Worm (Caenorhabditis elegans) whole organism, L2 larva: Measurements from ENCODE around the gene fbxb-39.

ENCODE experiments used
- C34F6.9 ChIP-seq: fragments of 150-350 bp; optimal IDR thresholded peaks from 2 replicates; lab custom pipeline; 2014; ENCODE audit warnings: missing biosample characterization, missing genetic modification characterization
- aly-2 ChIP-seq: fragments of 150-350 bp; optimal IDR thresholded peaks from 2 replicates; lab custom pipeline; 2014; ENCODE audit warnings: missing biosample characterization, missing genetic modification characterization
- ama-1 ChIP-seq: fragments of 150-350 bp; optimal IDR thresholded peaks from 2 replicates; lab custom pipeline; 2018; ENCODE audit warnings: inconsistent platforms
- lin-11 ChIP-seq: fragments of 150-350 bp; sonication (generic microtip); optimal IDR thresholded peaks from 2 replicates; lab custom pipeline; 2014; ENCODE audit warnings: missing biosample characterization, missing genetic modification characterization, inconsistent platforms, mixed read lengths
- lin-13 ChIP-seq: fragments of 150-350 bp; optimal IDR thresholded peaks from 2 replicates; lab custom pipeline; 2014; ENCODE audit warnings: missing biosample characterization, missing genetic modification reagents, missing genetic modification characterization
- lin-39 ChIP-seq: fragments of 150-350 bp; optimal IDR thresholded peaks from 2 replicates; lab custom pipeline; 2014; ENCODE audit warnings: missing biosample characterization, missing genetic modification reagents, missing genetic modification characterization
- nhr-12 ChIP-seq: fragments of 150-350 bp; optimal IDR thresholded peaks from 2 replicates; lab custom pipeline; 2014; ENCODE audit warnings: missing biosample characterization, missing genetic modification characterization
- skn-1 ChIP-seq: sonication (generic microtip); optimal IDR thresholded peaks from 2 replicates; lab custom pipeline; 2017; ENCODE audit warnings: missing biosample characterization, missing genetic modification characterization
- snpc-4 ChIP-seq: fragments of 150-350 bp; optimal IDR thresholded peaks from 2 replicates; lab custom pipeline; 2014; ENCODE audit warnings: missing biosample characterization, missing genetic modification characterization
- unc-39 ChIP-seq: fragments of 150-350 bp; optimal IDR thresholded peaks from 2 replicates; lab custom pipeline; 2014; ENCODE audit warnings: missing biosample characterization, missing genetic modification characterization
- unc-55 ChIP-seq: fragments of 150-350 bp; sonication (generic microtip); optimal IDR thresholded peaks from 3 replicates; lab custom pipeline; 2014; ENCODE audit warnings: missing biosample characterization, missing genetic modification reagents, missing genetic modification characterization

- TF ChIP-seq snpc-4 (tag; lab: Kevin White, UChicago) (no peak), skn-1 (tag; lab: Kevin White, UChicago) (no peak), lin-11 (tag; lab: Kevin White, UChicago) (no peak), unc-39 (no peak), nhr-12 (tag; lab: Kevin White, UChicago) (no peak), aly-2 (tag; lab: Kevin White, UChicago) (no peak), lin-13 (GFP tag; lab: Kevin White, UChicago) (no peak), ama-1 (lab: Kevin White, UChicago) (no peak), C34F6.9 (tag; lab: Kevin White, UChicago) (no peak), unc-55 (GFP tag; lab: Kevin White, UChicago) (no peak), lin-39 (no peak)
These were observed 48.3 kb upstream of the fbxb-39 start for ce11 chrII:1088527-1089230.
